Fruit fly (Drosophila melanogaster) S2 (cell line): ENCODE measurements around the gene CG2150.

Experiments
- CG8478 ChIP-seq: fragments of >200 bp; optimal IDR thresholded peaks from 2 replicates; lab custom pipeline; 2018
- CTCF ChIP-seq, 2 experiments: fragments of >200 bp; optimal IDR thresholded peaks; 2 replicates each; lab custom pipeline; 2018

Gene CG2150

dm6 chr3R:31771790-31772576 lies 7.4 kb upstream of the CG2150 start, which contains the start of the genes betaGlu and sip3:
Gene betaGlu, minus strand, starts transcription at chr3R:31771848.
Gene sip3, plus strand, starts transcription at chr3R:31772219.
- TF ChIP-seq CTCF (optimal IDR thresholded peaks at IDR 0.05; lab: Kevin White, UChicago): no peak
- no peak for TF ChIP-seq CG8478

- TF ChIP-seq CTCF (optimal IDR thresholded peaks at IDR 0.05; lab: Kevin White, UChicago) (no peak), CG8478 (no peak)
Observed at dm6 chr3R:31768198-31768597, 3.6 kb upstream of the CG2150 start.

DNA sequence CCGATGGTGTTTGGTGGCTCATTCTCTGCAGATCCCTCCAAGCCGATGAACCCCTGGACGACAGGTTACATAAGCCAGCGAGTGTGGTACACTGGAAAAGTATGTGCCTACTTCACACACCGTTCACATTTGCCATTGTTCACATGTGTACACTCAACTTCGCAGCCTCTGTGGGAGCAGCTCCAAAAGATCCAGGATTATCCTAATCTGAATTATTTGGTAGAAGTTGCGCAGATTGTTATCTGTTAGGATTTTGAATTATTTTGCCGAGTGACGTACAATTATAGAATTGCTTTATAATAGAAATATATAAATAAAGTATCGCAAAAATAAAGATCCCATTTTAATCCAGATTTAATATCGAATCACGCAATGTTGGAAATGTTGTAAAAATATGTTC lies 3.0 kb upstream of the CG2150 start:
- no peak for TF ChIP-seq CG8478
- TF ChIP-seq CTCF (optimal IDR thresholded peaks at IDR 0.05; lab: Kevin White, UChicago): no peak

DNA sequence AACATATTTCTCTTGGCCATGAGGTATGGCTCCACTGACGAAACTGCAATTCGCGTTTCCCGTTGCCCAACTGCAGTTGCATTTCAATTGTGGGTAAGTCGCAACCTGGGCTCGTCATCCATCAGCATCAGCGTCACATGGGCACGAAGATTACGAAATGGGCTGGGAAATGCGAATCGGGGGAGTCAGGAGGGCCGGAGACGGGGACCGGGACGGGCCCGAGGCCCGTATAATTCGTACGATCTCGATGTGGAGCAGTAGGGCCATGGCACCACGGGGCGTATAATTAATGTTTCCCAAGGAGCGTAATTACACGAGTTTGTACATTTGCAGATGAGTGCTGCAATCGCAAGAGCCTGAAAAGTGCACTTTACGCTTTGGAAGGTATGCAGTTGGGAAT lies 573 bp upstream of the CG2150 start:
- TF ChIP-seq CTCF (optimal IDR thresholded peaks at IDR 0.05; lab: Kevin White, UChicago): no peak
- no peak for TF ChIP-seq CG8478

DNA sequence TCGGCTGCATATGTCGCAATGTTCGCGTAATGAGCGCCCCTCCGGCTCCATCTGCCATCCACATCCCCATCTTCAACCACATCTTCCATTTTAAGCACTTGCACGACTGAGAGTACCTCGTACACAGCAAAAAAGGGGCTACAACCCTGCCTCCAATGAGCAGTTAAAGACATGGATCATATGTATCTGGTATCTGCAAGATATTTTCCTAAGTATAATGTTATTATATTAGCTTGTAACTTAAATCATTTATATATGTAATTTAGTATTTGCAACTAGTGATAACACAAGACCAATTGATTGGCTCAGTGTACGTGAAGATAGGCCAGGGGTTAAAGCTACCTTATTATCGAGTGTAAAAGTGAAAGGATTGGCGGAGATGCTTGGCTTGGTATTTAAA lies 1.9 kb downstream of the CG2150 start:
- TF ChIP-seq CG8478 (no peak), CTCF (optimal IDR thresholded peaks at IDR 0.05; lab: Kevin White, UChicago) (no peak)

- TF ChIP-seq CG8478: no peak
- no peak for TF ChIP-seq CTCF (optimal IDR thresholded peaks at IDR 0.05; lab: Kevin White, UChicago)
Observed at dm6 chr3R:31761529-31762009, 3.0 kb downstream of the CG2150 start, which contains the start of gene Smvt. Gene Smvt, minus strand, starts transcription at chr3R:31761579.

DNA sequence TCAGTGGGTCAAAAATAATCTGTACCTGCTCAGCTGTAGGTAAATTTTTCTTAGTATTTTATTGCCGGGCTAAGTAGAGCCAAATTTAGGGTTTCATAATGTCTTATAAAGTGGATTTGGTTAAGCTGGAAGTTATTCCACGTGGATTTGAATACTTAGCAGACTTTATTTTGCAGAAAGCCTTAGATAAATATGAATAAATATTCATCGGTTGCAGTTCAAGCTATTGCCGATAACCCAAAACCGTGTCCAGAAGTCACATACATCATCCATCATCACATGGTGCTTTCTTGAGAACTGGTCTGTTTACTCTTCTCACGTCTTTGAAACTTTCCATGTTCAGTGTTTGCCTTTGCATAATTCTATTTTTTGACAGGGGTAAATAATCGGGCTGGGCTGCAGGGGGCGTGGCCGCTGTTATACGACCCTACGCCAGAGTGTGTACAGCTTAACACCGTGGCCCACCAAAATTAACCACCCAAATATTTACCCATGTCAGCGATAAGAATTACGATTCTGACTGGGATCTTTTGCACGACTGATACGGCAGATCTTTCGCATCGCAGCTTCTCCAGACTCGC lies 5.9 kb downstream of the CG2150 start, which contains the start of gene CG2187:
TSS of gene CG2187 (minus strand) at position 51 of the 581 bp plus-strand sequence.
- TF ChIP-seq CTCF (optimal IDR thresholded peaks at IDR 0.05; lab: Kevin White, UChicago) (no peak), CG8478 (no peak)

dm6 chr3R:31754605-31755004 lies 10.0 kb downstream of the CG2150 start, which contains the start of gene salt:
Gene salt, minus strand, starts transcription at chr3R:31754705.
- TF ChIP-seq CTCF (optimal IDR thresholded peaks at IDR 0.05; lab: Kevin White, UChicago): no peak
- no peak for TF ChIP-seq CG8478

DNA sequence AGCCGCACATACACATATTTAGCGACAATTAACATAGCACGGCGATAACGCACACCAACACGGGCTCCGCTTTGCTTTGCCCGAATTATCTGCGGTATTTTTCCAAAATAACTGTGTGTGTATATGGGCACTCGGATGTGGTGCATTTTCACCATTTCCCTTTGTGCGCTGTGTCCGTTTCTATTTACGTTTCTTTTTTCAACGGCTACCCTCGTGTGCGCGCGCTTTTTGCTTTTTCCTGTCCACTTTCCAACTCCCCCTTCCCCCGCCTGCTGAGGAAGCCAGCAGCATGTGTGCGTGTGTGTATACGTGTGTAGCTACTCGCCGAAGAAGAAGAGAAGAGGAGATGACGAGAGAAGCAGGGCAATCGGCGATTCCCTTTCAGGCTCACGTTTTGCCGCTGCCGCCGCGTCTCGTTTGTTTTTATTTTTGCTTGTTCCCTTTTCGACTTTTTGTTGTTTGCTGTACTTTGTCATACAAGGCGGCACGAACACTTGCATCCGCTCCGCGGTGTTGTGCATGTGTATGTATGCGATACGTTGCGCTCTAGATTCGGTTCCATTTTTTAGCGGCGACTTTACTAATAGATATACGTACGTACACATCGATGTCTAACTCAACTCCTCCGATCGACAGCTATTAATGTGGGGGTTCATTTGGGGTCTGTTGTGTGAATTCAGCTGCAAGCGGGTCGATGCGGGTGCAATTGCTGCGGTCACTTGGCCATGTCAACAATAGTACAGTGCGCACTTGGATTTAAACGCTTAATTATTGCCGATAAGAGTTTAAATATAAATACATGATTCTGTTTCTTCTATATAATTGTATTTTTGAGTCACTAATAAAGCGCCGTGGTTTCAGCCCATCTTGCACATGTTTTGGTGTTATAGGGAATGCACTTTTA lies 16.2 kb downstream of the CG2150 start:
- TF ChIP-seq CG8478 (no peak), CTCF (optimal IDR thresholded peaks at IDR 0.05; lab: Kevin White, UChicago) (no peak)

DNA sequence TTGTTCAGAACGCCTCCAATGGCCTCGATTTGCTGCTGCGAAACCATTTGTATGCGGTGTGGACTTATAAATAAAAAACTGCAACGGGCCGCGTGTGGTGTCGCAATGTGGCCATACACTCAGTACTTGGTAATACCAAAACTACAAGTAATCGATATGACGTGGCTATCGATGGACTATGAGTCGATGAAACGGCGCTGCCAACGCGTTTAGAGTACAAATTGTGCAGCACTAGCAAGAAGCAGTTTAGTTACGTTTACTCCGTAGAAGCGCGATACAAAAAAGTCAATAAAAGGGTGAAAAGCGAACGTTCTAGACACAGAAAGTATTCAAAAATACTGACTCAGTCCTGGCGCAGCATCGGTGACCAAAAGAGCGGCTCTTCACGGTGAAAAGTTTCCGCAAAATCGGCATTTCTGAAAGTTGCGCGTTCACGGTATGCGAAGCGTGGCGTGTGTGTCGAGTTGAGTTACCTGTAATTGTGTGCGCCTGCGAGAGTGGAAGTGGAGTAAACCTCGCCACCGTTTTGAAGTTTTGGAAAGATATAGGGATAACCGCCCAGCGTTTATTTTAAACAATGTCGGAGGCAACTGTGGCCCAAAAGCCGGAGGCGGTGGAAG lies 17.0 kb downstream of the CG2150 start, which contains the start of the genes nero and CG1910:
TSS of gene nero (minus strand) at position 130 of the 620 bp plus-strand sequence.
TSS of gene CG1910 (plus strand) at position 215 of the 620 bp plus-strand sequence.
- TF ChIP-seq CTCF (optimal IDR thresholded peaks at IDR 0.05; lab: Kevin White, UChicago) (peak; percentile 18 to 40), CG8478 (no peak)

DNA sequence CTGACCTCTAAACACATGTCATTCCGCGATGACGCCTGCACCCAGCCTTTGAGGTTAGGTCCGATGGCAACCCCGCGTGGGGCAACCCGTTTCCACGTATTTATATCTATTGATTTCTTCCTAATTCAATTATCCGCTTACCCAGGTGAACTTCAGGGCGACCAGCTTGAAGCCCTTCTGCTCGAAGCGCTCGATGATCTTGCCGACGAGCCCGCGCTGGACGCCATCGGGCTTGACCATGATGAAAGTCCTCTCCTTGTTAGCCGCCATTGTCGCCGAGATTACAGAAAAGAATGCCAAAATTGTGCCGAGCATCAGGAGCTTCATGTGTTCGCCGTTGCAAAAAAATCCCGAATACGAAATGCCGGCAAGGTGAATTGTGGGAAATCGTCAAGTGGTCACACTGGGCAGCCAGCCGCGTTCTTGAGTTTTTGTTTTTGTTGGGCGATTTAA lies 18.9 kb downstream of the CG2150 start, which contains the start of gene awd:
TSS of gene awd (minus strand) at position 449 of the 453 bp plus-strand sequence.
- TF ChIP-seq CG8478 (no peak), CTCF (optimal IDR thresholded peaks at IDR 0.05; lab: Kevin White, UChicago) (peak in 1 of 2 experiments; percentile 24)

- no peak for TF ChIP-seq CG8478
- no peak for TF ChIP-seq CTCF (optimal IDR thresholded peaks at IDR 0.05; lab: Kevin White, UChicago)
Observed at dm6 chr3R:31744044-31744652, 20.4 kb downstream of the CG2150 start, which contains the start of gene CG1896. Gene CG1896, plus strand, starts transcription at chr3R:31744282.

- TF ChIP-seq CG8478 (no peak), CTCF (optimal IDR thresholded peaks at IDR 0.05; lab: Kevin White, UChicago) (peak in 1 of 2 experiments; percentile 2)
Observed at dm6 chr3R:31743279-31743678, 21.3 kb downstream of the CG2150 start, which contains the start of gene Tbca. Gene Tbca, plus strand, starts transcription at chr3R:31743490.

DNA sequence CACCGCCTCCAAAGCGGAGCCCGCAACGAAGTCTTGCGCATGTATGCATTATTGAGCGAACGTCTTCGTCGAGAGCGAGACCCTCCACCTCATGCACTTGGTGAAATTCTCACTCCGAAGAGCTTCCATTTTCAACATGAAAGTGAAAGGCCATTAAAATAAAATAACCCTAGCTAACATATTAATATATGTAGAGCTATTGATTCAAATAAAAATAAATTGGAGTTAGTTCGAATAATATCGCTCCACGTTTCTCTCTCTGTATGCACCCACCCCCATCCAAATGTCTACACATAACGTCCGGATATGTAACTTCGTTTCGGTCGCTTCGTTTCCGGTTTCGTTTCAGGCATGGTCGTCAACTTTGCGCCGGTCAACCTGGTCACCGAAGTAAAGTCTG lies 23.3 kb downstream of the CG2150 start:
- TF ChIP-seq CTCF (optimal IDR thresholded peaks at IDR 0.05; lab: Kevin White, UChicago) (no peak), CG8478 (no peak)
